Worm (Caenorhabditis elegans): ENCODE measurements around the gene Y66D12A.8.

DNA sequence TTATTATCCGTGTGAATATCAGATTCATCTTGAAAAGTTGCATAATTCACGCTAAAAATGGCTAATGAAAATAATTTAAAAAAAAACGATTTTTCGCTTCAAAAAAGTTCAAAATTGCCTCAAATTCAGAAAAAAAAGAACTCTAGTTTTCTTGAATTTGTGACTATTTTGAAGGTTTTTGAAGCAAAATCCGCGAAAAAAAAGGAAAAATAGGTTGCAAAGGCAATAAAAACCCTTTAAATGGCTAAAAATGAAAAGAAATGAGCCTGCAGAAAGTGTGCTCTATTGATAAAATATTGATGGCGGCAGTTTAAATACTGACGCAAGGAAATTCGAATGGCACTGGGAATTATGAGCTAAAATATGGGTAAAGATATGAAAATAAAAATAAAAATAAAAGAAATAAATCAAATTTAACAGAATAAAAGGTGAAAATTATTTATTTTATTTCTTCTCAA is 6.4 kb downstream of the Y66D12A.8 start, which contains the start of gene Y66D12A.7:
- TF ChIP-seq nfya-1 (tag; optimal IDR thresholded peaks at IDR 0.05) (no peak), ceh-9 (tag; optimal IDR thresholded peaks at IDR 0.05) (no peak), ceh-24 (tag; optimal IDR thresholded peaks at IDR 0.05) (no peak), nhr-232 (tag; optimal IDR thresholded peaks at IDR 0.05) (no peak), K02D7.2 (tag; optimal IDR thresholded peaks at IDR 0.05) (no peak)
